Fruit fly (Drosophila melanogaster): Measurements from ENCODE around the gene Ugt302K1.

The Ugt302K1 gene

dm6 chr3R:11196648-11197388 lies 43.2 kb upstream of the Ugt302K1 start (continued):
- TF ChIP-seq scrt (GFP tag; optimal IDR thresholded peaks at IDR 0.05) = peak; percentile 99
- TF ChIP-seq bsh (GFP tag; optimal IDR thresholded peaks at IDR 0.05) = peak in 1 of 2 experiments; percentile 98
- peak; percentile 96 for TF ChIP-seq CG2199 (GFP tag; IDR thresholded peaks at IDR 0.05)
- peak; percentile 95 for TF ChIP-seq CG43689 (GFP tag; IDR thresholded peaks at IDR 0.05)
- TF ChIP-seq Hand (GFP tag; optimal IDR thresholded peaks at IDR 0.05) = peak; percentile 97
- peak; percentile 95 for TF ChIP-seq CG12942 (GFP tag; optimal IDR thresholded peaks at IDR 0.05)
- peak; percentile 94 for TF ChIP-seq sd (tag; optimal IDR thresholded peaks at IDR 0.05)
- TF ChIP-seq CG10274 (GFP tag; optimal IDR thresholded peaks at IDR 0.05) = peak; percentile 93
- peak; percentile 95 for TF ChIP-seq ssp (GFP tag; IDR thresholded peaks at IDR 0.05)
- TF ChIP-seq pnt (GFP tag; optimal IDR thresholded peaks at IDR 0.05) = peak; percentile 81
- TF ChIP-seq bab2 (GFP tag; optimal IDR thresholded peaks at IDR 0.05) = peak; percentile 98
- TF ChIP-seq pum (GFP tag; optimal IDR thresholded peaks at IDR 0.05) = peak; percentile 82
- TF ChIP-seq Sry-β (GFP tag; optimal IDR thresholded peaks at IDR 0.05) = peak; percentile 64
- TF ChIP-seq Ets97D (GFP tag; optimal IDR thresholded peaks at IDR 0.05) = peak; percentile 85
- TF ChIP-seq CG3163 (GFP tag; optimal IDR thresholded peaks at IDR 0.05) = peak; percentile 97
- peak; percentile 96 for TF ChIP-seq Vsx1 (GFP tag; optimal IDR thresholded peaks at IDR 0.05)
- TF ChIP-seq Blimp-1 (GFP tag; optimal IDR thresholded peaks at IDR 0.05) = peak; percentile 100
- peak; percentile 82 for TF ChIP-seq Hmx (GFP tag; optimal IDR thresholded peaks at IDR 0.05)
- TF ChIP-seq CG9215 (GFP tag; IDR thresholded peaks at IDR 0.05) = peak; percentile 99
- TF ChIP-seq GATAe (GFP tag; conservative IDR thresholded peaks at IDR 0.05) = peak; percentile 98
- peak; percentile 86 for TF ChIP-seq trem (tag; optimal IDR thresholded peaks at IDR 0.05)
- peak; percentile 81 for TF ChIP-seq CG1647 (GFP tag; optimal IDR thresholded peaks at IDR 0.05)
- TF ChIP-seq pan (optimal IDR thresholded peaks at IDR 0.05) = no peak
- peak in 1 of 2 experiments; percentile 99 for TF ChIP-seq pan (GFP tag; optimal IDR thresholded peaks at IDR 0.05 in 1 of 2, IDR thresholded peaks at IDR 0.05 in 1 of 2)
- peak; percentile 82 for TF ChIP-seq CG12769 (tag; optimal IDR thresholded peaks at IDR 0.05)
- TF ChIP-seq CG9797 (GFP tag; optimal IDR thresholded peaks at IDR 0.05) = peak; percentile 33
- TF ChIP-seq CG6689 (GFP tag; IDR thresholded peaks at IDR 0.05) = peak; percentile 99
- TF ChIP-seq jumu (GFP tag; optimal IDR thresholded peaks at IDR 0.05) = peak; percentile 85
- peak; percentile 94 for TF ChIP-seq CG12155 (GFP tag; optimal IDR thresholded peaks at IDR 0.05)
- peak; percentile 98 for TF ChIP-seq CG34422 (GFP tag; IDR thresholded peaks at IDR 0.05)
- peak; percentile 95 for TF ChIP-seq CG18764 (GFP tag; optimal IDR thresholded peaks at IDR 0.05)
- TF ChIP-seq sisA (GFP tag; IDR thresholded peaks at IDR 0.05) = peak; percentile 99
- TF ChIP-seq Bdp1 (GFP tag; optimal IDR thresholded peaks at IDR 0.05) = peak; percentile 80
- no peak for TF ChIP-seq aop (GFP tag; IDR thresholded peaks at IDR 0.05)
- TF ChIP-seq NC2β (GFP tag; optimal IDR thresholded peaks at IDR 0.05) = peak; percentile 55
- peak; percentile 96 for TF ChIP-seq sqz (GFP tag; optimal IDR thresholded peaks at IDR 0.05)
- peak; percentile 85 for TF ChIP-seq fd64A (GFP tag; optimal IDR thresholded peaks at IDR 0.05)
- peak; percentile 98 for TF ChIP-seq odd (GFP tag; optimal IDR thresholded peaks at IDR 0.05)
- TF ChIP-seq chif (GFP tag; optimal IDR thresholded peaks at IDR 0.05) = peak; percentile 69 to 88
- no peak for TF ChIP-seq knrl (GFP tag; IDR thresholded peaks at IDR 0.05; ENCODE audit: partially characterized antibody)
- TF ChIP-seq Doc3 (GFP tag; IDR thresholded peaks at IDR 0.05; ENCODE audit: partially characterized antibody) = no peak
- TF ChIP-seq CG10565 (GFP tag; optimal IDR thresholded peaks at IDR 0.05) = peak; percentile 77
- TF ChIP-seq pros (GFP tag; optimal IDR thresholded peaks at IDR 0.05) = peak; percentile 77
- TF ChIP-seq psq (GFP tag; optimal IDR thresholded peaks at IDR 0.05) = peak; percentile 94
- TF ChIP-seq row (GFP tag; IDR thresholded peaks at IDR 0.05) = peak; percentile 99
- TF ChIP-seq hth (optimal IDR thresholded peaks at IDR 0.05) = no peak
- TF ChIP-seq Usf (GFP tag; optimal IDR thresholded peaks at IDR 0.05) = peak; percentile 98
- TF ChIP-seq stc (GFP tag; IDR thresholded peaks at IDR 0.05) = peak; percentile 98
- TF ChIP-seq Spps (tag; optimal IDR thresholded peaks at IDR 0.05) = peak; percentile 94
- TF ChIP-seq Mes4 (GFP tag; optimal IDR thresholded peaks at IDR 0.05) = peak; percentile 80
